Worm (Caenorhabditis elegans) whole organism, mixed stage, embryonic: ENCODE measurements around the gene F35A5.8.

ENCODE experiments used
- elt-3 ChIP-seq: fragments of 150-350 bp; optimal IDR thresholded peaks from 2 replicates; lab custom pipeline; 2014; ENCODE audit warnings: missing biosample characterization, missing genetic modification characterization
- unc-62 ChIP-seq: fragments of 150-350 bp; optimal IDR thresholded peaks from 2 replicates; lab custom pipeline; 2014; ENCODE audit warnings: missing biosample characterization, missing genetic modification reagents, missing genetic modification characterization
- ztf-11 ChIP-seq: fragments of 150-350 bp; optimal IDR thresholded peaks from 2 replicates; lab custom pipeline; 2014; ENCODE audit warnings: missing biosample characterization, missing genetic modification characterization

- TF ChIP-seq elt-3 (tag; lab: Kevin White, UChicago) (no peak), unc-62 (GFP tag; lab: Kevin White, UChicago) (peak; percentile 7), ztf-11 (tag; lab: Kevin White, UChicago) (no peak)
Measured at ce11 chrX:3837752-3838159, 34.5 kb upstream of the F35A5.8 start.
